Worm (Caenorhabditis elegans): ENCODE results near the gene cpt-6.

DNA sequence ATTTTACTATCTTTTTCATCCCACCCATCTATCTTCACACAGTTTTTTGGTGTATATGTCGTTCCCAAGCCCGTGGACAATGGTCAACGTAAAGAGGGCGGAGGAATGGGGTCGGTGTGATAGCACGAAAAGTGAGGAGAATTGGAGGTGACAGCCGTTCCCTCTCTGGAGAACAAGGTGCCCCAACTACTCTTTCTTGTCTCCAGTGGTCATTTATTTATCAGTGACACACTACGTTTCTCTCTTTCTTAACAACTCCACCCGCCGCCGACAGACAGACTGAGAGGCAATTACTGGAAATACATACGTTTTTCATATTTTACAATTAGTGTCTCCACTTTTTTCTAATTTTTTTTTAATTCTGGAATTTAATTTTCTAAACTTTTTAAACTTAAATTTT, 36.8 kb downstream of the cpt-6 start:
- TF ChIP-seq him-1 (tag; optimal IDR thresholded peaks at IDR 0.05) (no peak), W03F9.2 (tag; optimal IDR thresholded peaks at IDR 0.05) (no peak), dao-5 (tag; optimal IDR thresholded peaks at IDR 0.05) (no peak)

All from whole organism, L4/young adult.